Fruit fly (Drosophila melanogaster): Measurements from ENCODE around the gene CG13999.

DNA sequence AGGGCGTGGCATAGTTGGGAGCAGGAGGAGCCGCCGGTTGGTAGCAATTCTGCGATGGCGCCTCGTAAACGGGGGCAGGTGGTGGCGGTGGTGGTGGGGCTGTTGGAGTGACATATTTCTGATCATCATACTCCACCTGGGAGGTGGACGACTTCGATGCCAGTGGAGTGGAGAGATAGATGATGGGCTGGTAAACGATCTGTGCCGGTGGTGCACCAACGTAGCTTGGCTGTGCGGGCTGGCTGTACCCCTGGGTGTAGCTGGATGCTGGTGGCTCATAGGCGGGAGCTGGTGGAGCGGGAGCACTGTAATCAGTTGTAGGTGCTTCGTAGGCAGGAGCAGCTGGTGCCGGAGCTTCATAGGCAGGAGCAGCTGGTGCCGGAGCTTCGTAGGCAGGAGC is 7.0 kb upstream of the CG13999 start:
- TF ChIP-seq cnc (optimal IDR thresholded peaks at IDR 0.05) (no peak), CG14711 (tag; optimal IDR thresholded peaks at IDR 0.05) (no peak), bab1 (GFP tag; optimal IDR thresholded peaks at IDR 0.05) (no peak), ovo (GFP tag; optimal IDR thresholded peaks at IDR 0.05) (no peak), CG1620 (GFP tag; optimal IDR thresholded peaks at IDR 0.05) (no peak), CG33017 (tag; optimal IDR thresholded peaks at IDR 0.05) (no peak), toe (GFP tag; optimal IDR thresholded peaks at IDR 0.05) (no peak), Hr96 (GFP tag; optimal IDR thresholded peaks at IDR 0.05) (no peak), Mnt (GFP tag; optimal IDR thresholded peaks at IDR 0.05) (no peak), tj (GFP tag; optimal IDR thresholded peaks at IDR 0.05) (no peak)

Measured in whole organism, adult.